Worm (Caenorhabditis elegans): ENCODE data around the gene srj-15.

Gene srj-15

ce11 chrV:1921321-1921720, 43.4 kb downstream of the srj-15 start, which contains the start of gene gst-37:
Gene gst-37 (plus strand): TSS chrV:1921621.
- TF ChIP-seq hlh-1 (tag; optimal IDR thresholded peaks at IDR 0.05) (no peak), lsy-2 (tag; optimal IDR thresholded peaks at IDR 0.05) (no peak), nhr-28 (tag; optimal IDR thresholded peaks at IDR 0.05) (no peak), unc-62 (GFP tag; optimal IDR thresholded peaks at IDR 0.05) (no peak), nhr-76 (tag; optimal IDR thresholded peaks at IDR 0.05) (no peak), zip-8 (tag; optimal IDR thresholded peaks at IDR 0.05) (no peak), lin-32 (GFP tag; optimal IDR thresholded peaks at IDR 0.05) (no peak), tbx-8 (GFP tag; optimal IDR thresholded peaks at IDR 0.05) (no peak), M03D4.4 (tag; optimal IDR thresholded peaks at IDR 0.05) (no peak), ztf-11 (tag; optimal IDR thresholded peaks at IDR 0.05) (no peak), sptf-1 (tag; optimal IDR thresholded peaks at IDR 0.05) (no peak), elt-1 (tag; optimal IDR thresholded peaks at IDR 0.05; ENCODE audit: borderline replicate concordance, insufficient read depth) (no peak), elt-3 (tag; optimal IDR thresholded peaks at IDR 0.05) (no peak)

DNA sequence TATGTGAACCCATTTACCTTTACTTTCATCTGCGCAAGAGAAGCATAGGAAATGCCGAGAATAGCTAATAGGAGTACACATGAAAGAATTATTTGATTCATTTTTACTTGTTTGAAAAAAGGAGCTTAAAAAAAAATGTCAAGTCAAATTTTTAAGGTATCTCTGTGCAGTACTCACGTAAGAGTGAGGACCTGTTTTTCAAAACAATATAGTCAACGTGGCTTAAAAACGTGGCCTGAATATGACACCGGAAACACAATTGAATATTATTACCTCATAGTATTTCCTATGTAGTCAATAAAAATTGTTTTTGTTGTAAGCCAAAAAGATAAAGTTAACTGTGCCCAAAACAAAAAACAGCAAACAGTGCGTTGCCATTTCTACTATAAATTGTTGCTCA, 44.6 kb downstream of the srj-15 start, which contains the start of gene Y32G9A.12:
Y32G9A.12 (minus strand) TSS at position 101 of the 400 bp plus-strand sequence.
- TF ChIP-seq unc-62 (GFP tag; optimal IDR thresholded peaks at IDR 0.05): no peak
- TF ChIP-seq M03D4.4 (tag; optimal IDR thresholded peaks at IDR 0.05): no peak
- TF ChIP-seq lsy-2 (tag; optimal IDR thresholded peaks at IDR 0.05): no peak
- TF ChIP-seq nhr-12 (tag; optimal IDR thresholded peaks at IDR 0.05): no peak
- TF ChIP-seq sem-2 (GFP tag; optimal IDR thresholded peaks at IDR 0.05): no peak
- no peak for TF ChIP-seq sptf-1 (tag; optimal IDR thresholded peaks at IDR 0.05)

- TF ChIP-seq nhr-28 (tag; optimal IDR thresholded peaks at IDR 0.05) (no peak), ham-2 (GFP tag; optimal IDR thresholded peaks at IDR 0.05) (no peak), bed-3 (GFP tag; optimal IDR thresholded peaks at IDR 0.05) (no peak), ceh-43 (GFP tag; optimal IDR thresholded peaks at IDR 0.05) (no peak), ces-1 (GFP tag; optimal IDR thresholded peaks at IDR 0.05) (peak; percentile 11), ztf-11 (tag; optimal IDR thresholded peaks at IDR 0.05) (no peak), unc-39 (tag; optimal IDR thresholded peaks at IDR 0.05) (no peak), pha-4 (tag; optimal IDR thresholded peaks at IDR 0.05) (no peak), M03D4.4 (tag; optimal IDR thresholded peaks at IDR 0.05) (no peak), elt-3 (tag; optimal IDR thresholded peaks at IDR 0.05) (no peak), mep-1 (tag; optimal IDR thresholded peaks at IDR 0.05) (peak; percentile 25), lsy-2 (tag; optimal IDR thresholded peaks at IDR 0.05) (no peak), sptf-1 (tag; optimal IDR thresholded peaks at IDR 0.05) (no peak), tbx-8 (GFP tag; optimal IDR thresholded peaks at IDR 0.05) (no peak), ceh-83 (GFP tag; optimal IDR thresholded peaks at IDR 0.05) (no peak), blmp-1 (tag; optimal IDR thresholded peaks at IDR 0.05) (peak; percentile 22)
Measured at ce11 chrV:1918030-1918559, 46.6 kb downstream of the srj-15 start, which contains the start of gene Y32G9A.2. Gene Y32G9A.2 (plus strand): TSS chrV:1918509.
